Fruit fly (Drosophila melanogaster): ENCODE measurements around the gene CG14315.

CG14315 gene

dm6 chr3R:18160165-18160814, 1.8 kb downstream of the CG14315 start (continued):
- no peak for TF ChIP-seq CG9609 (GFP tag; optimal IDR thresholded peaks at IDR 0.05)
- TF ChIP-seq CG10462 (GFP tag; optimal IDR thresholded peaks at IDR 0.05) = no peak
- TF ChIP-seq odd (GFP tag; optimal IDR thresholded peaks at IDR 0.05) = no peak
- TF ChIP-seq fu2 (GFP tag; optimal IDR thresholded peaks at IDR 0.05) = no peak
- TF ChIP-seq jing (GFP tag; optimal IDR thresholded peaks at IDR 0.05) = no peak
- TF ChIP-seq Deaf1 (tag; optimal IDR thresholded peaks at IDR 0.05) = peak; percentile 45
- no peak for TF ChIP-seq CG4404 (GFP tag; IDR thresholded peaks at IDR 0.05)
- TF ChIP-seq Hsf (GFP tag; optimal IDR thresholded peaks at IDR 0.05) = no peak
- no peak for TF ChIP-seq CG4282 (GFP tag; optimal IDR thresholded peaks at IDR 0.05)
- TF ChIP-seq Nf-YC (tag; optimal IDR thresholded peaks at IDR 0.05) = peak; percentile 8
- no peak for TF ChIP-seq CG15011 (GFP tag; optimal IDR thresholded peaks at IDR 0.05)
- TF ChIP-seq Hr3 (GFP tag; optimal IDR thresholded peaks at IDR 0.05) = no peak
- TF ChIP-seq vfl (GFP tag; optimal IDR thresholded peaks at IDR 0.05) = no peak
- no peak for TF ChIP-seq Atf6 (GFP tag; IDR thresholded peaks at IDR 0.05)
- no peak for TF ChIP-seq B-H1 (GFP tag; IDR thresholded peaks at IDR 0.05)
- no peak for TF ChIP-seq ranshi (GFP tag; IDR thresholded peaks at IDR 0.05)
- no peak for TF ChIP-seq Atf-2 (GFP tag; optimal IDR thresholded peaks at IDR 0.05)
- no peak for TF ChIP-seq CG10543 (GFP tag; optimal IDR thresholded peaks at IDR 0.05)
- TF ChIP-seq CG11560 (tag; IDR thresholded peaks at IDR 0.05) = no peak
- no peak for TF ChIP-seq Jarid2 (GFP tag; optimal IDR thresholded peaks at IDR 0.05)
- TF ChIP-seq CG11504 (tag; optimal IDR thresholded peaks at IDR 0.05) = no peak
- no peak for TF ChIP-seq CG5180 (GFP tag; optimal IDR thresholded peaks at IDR 0.05)
- no peak for TF ChIP-seq CG1024 (GFP tag; IDR thresholded peaks at IDR 0.05)
- TF ChIP-seq CG8281 (tag; optimal IDR thresholded peaks at IDR 0.05) = no peak
- TF ChIP-seq CG31365 (tag; optimal IDR thresholded peaks at IDR 0.05) = no peak
- no peak for TF ChIP-seq CG13123 (GFP tag; optimal IDR thresholded peaks at IDR 0.05)
- no peak for TF ChIP-seq MTF-1 (GFP tag; optimal IDR thresholded peaks at IDR 0.05; ENCODE audit: borderline replicate concordance)
- TF ChIP-seq CG3726 (GFP tag; IDR thresholded peaks at IDR 0.05) = no peak
- TF ChIP-seq Bgb (GFP tag; IDR thresholded peaks at IDR 0.05; ENCODE audit: partially characterized antibody) = 0 out of 2 replicates have a peak, but pooled peaks have one; percentile 19
- no peak for TF ChIP-seq D19A (tag; optimal IDR thresholded peaks at IDR 0.05)
- no peak for TF ChIP-seq Mes4 (GFP tag; optimal IDR thresholded peaks at IDR 0.05)
- TF ChIP-seq CoRest (tag; optimal IDR thresholded peaks at IDR 0.05) = no peak
- peak; percentile 94 for TF ChIP-seq ewg (GFP tag; optimal IDR thresholded peaks at IDR 0.05)
- TF ChIP-seq CG12769 (tag; optimal IDR thresholded peaks at IDR 0.05) = no peak
- no peak for TF ChIP-seq lola (GFP tag; optimal IDR thresholded peaks at IDR 0.05)
- no peak for TF ChIP-seq Dll (GFP tag; IDR thresholded peaks at IDR 0.05; ENCODE audit: partially characterized antibody)
- TF ChIP-seq fd3F (GFP tag; optimal IDR thresholded peaks at IDR 0.05) = no peak
- no peak for TF ChIP-seq ssp (GFP tag; IDR thresholded peaks at IDR 0.05)
- no peak for TF ChIP-seq al (GFP tag; IDR thresholded peaks at IDR 0.05)
- TF ChIP-seq ase (GFP tag; IDR thresholded peaks at IDR 0.05) = no peak
- TF ChIP-seq CG15696 (tag; optimal IDR thresholded peaks at IDR 0.05) = no peak
- TF ChIP-seq CG8089 (GFP tag; optimal IDR thresholded peaks at IDR 0.05) = no peak
- no peak for TF ChIP-seq ATbp (GFP tag; optimal IDR thresholded peaks at IDR 0.05)
- no peak for TF ChIP-seq Hand (GFP tag; optimal IDR thresholded peaks at IDR 0.05)
- no peak for TF ChIP-seq Sry-δ (GFP tag; optimal IDR thresholded peaks at IDR 0.05)
- TF ChIP-seq Xbp1 (GFP tag; optimal IDR thresholded peaks at IDR 0.05) = no peak
- TF ChIP-seq btn (GFP tag; optimal IDR thresholded peaks at IDR 0.05) = no peak
- TF ChIP-seq CG10321 (GFP tag; IDR thresholded peaks at IDR 0.05) = no peak
- TF ChIP-seq Awh (GFP tag; IDR thresholded peaks at IDR 0.05) = no peak
- no peak for TF ChIP-seq nmo (GFP tag; optimal IDR thresholded peaks at IDR 0.05)

All from whole organism, embryonic.